Worm (Caenorhabditis elegans) whole organism, young adult: ENCODE data around the gene ZK792.1.
A peak's percentile ranks its signal among the peaks of the same experiment; 100 is the strongest.

Experiments used
- F10E7.11 ChIP-seq: sonication (generic microtip); optimal IDR thresholded peaks from 2 replicates; lab custom pipeline; 2017; ENCODE audit warnings: mild to moderate bottlenecking, missing genetic modification characterization, moderate library complexity, missing compliant biosample characterization
- F39B2.1 ChIP-seq: fragments of 200-800 bp; sonication (Bioruptor generic); IDR thresholded peaks from 2 replicates; pipeline ENCODE4 v1.3.6; 2022; ENCODE audit warnings: missing genetic modification reagents, missing genetic modification characterization, missing compliant biosample characterization
- F57A8.1 ChIP-seq: fragments of 200-800 bp; sonication (Bioruptor generic); optimal IDR thresholded peaks from 2 replicates; lab custom pipeline; 2018; ENCODE audit warnings: mild to moderate bottlenecking, missing genetic modification characterization, moderate library complexity, missing compliant biosample characterization
- T07F8.4 ChIP-seq: sonication (generic microtip); optimal IDR thresholded peaks from 2 replicates; lab custom pipeline; 2016; ENCODE audit warnings: mild to moderate bottlenecking, missing genetic modification characterization, moderate library complexity, missing compliant biosample characterization
- Y53G8AR.9 ChIP-seq: fragments of 200-800 bp; sonication (Bioruptor generic); conservative IDR thresholded peaks from 2 replicates; pipeline ENCODE4 v1.3.6; 2022; ENCODE audit warnings: missing genetic modification reagents, missing genetic modification characterization, missing compliant biosample characterization
- Y56A3A.18 ChIP-seq: fragments of 200-800 bp; sonication (Bioruptor generic); IDR thresholded peaks from 2 replicates; pipeline ENCODE4 v1.3.6; 2022; ENCODE audit warnings: missing genetic modification reagents, missing genetic modification characterization, missing compliant biosample characterization
- Y67H2A.10 ChIP-seq: fragments of 200-800 bp; sonication (Bioruptor generic); conservative IDR thresholded peaks from 2 replicates; pipeline ENCODE4 v1.3.6; 2022; ENCODE audit warnings: missing genetic modification reagents, missing genetic modification characterization, missing compliant biosample characterization
- Y79H2A.3 ChIP-seq: fragments of 200-800 bp; sonication (Bioruptor generic); conservative IDR thresholded peaks from 2 replicates; pipeline ENCODE4 v1.3.6; 2022; ENCODE audit warnings: missing genetic modification reagents, missing genetic modification characterization, missing compliant biosample characterization
- Y95B8A.8 ChIP-seq: fragments of 200-800 bp; sonication (Bioruptor generic); IDR thresholded peaks from 2 replicates; pipeline ENCODE4 v1.3.6; 2022; ENCODE audit warnings: missing genetic modification reagents, missing genetic modification characterization, missing compliant biosample characterization
- attf-6 ChIP-seq: fragments of 200-800 bp; sonication (Bioruptor generic); IDR thresholded peaks from 2 replicates; pipeline ENCODE4 v1.3.6; 2022; ENCODE audit warnings: missing genetic modification reagents, missing genetic modification characterization, missing compliant biosample characterization
- cebp-1 ChIP-seq, 2 experiments: fragments of 200-800 bp in 1 of 2; sonication (Bioruptor generic) in 1 of 2; sonication (generic microtip) in 1 of 2; IDR thresholded peaks in 1 of 2; optimal IDR thresholded peaks in 1 of 2; 2 replicates each; pipeline versions ENCODE4 v1.3.6 to Lab custom; 2017 to 2022; ENCODE audit warnings: missing compliant biosample characterization in 2 of 2, missing genetic modification characterization in 2 of 2, mild to moderate bottlenecking in 1 of 2, missing genetic modification reagents in 1 of 2, moderate library complexity in 1 of 2
- ceh-100 ChIP-seq: fragments of 200-800 bp; sonication (Bioruptor generic); IDR thresholded peaks from 2 replicates; pipeline ENCODE4 v1.3.6; 2022; ENCODE audit warnings: missing genetic modification reagents, missing genetic modification characterization, missing compliant biosample characterization
- ceh-27 ChIP-seq: fragments of 200-800 bp; sonication (Bioruptor generic); optimal IDR thresholded peaks from 2 replicates; lab custom pipeline; 2018; ENCODE audit warnings: mild to moderate bottlenecking, missing genetic modification characterization, moderate library complexity, missing compliant biosample characterization
- ceh-40 ChIP-seq: fragments of 200-800 bp; sonication (Bioruptor generic); IDR thresholded peaks from 2 replicates; pipeline ENCODE4 v1.3.6; 2022; ENCODE audit warnings: missing genetic modification characterization, missing compliant biosample characterization
- ceh-91 ChIP-seq: fragments of 200-800 bp; sonication (Bioruptor generic); IDR thresholded peaks from 2 replicates; pipeline ENCODE4 v1.3.6; 2022; ENCODE audit warnings: missing genetic modification reagents, missing genetic modification characterization, missing compliant biosample characterization
- efl-1 ChIP-seq: fragments of 150-350 bp; optimal IDR thresholded peaks from 2 replicates; lab custom pipeline; 2014; ENCODE audit warnings: missing biosample characterization, missing genetic modification reagents, missing genetic modification characterization
- egrh-3 ChIP-seq: fragments of 200-800 bp; sonication (Bioruptor generic); IDR thresholded peaks from 2 replicates; pipeline ENCODE4 v1.3.6; 2022; ENCODE audit warnings: missing genetic modification reagents, missing genetic modification characterization, missing compliant biosample characterization
- gei-17 ChIP-seq: fragments of 200-800 bp; sonication (Bioruptor generic); optimal IDR thresholded peaks from 2 replicates; lab custom pipeline; 2018; ENCODE audit warnings: mild to moderate bottlenecking, missing genetic modification characterization, missing compliant biosample characterization
- him-1 ChIP-seq: sonication (generic microtip); optimal IDR thresholded peaks from 2 replicates; lab custom pipeline; 2016; ENCODE audit warnings: missing genotype, missing genetic modification reagents, missing genetic modification characterization, missing compliant biosample characterization
- hmg-1.2 ChIP-seq: fragments of 200-800 bp; sonication (Bioruptor generic); IDR thresholded peaks from 2 replicates; pipeline ENCODE4 v1.3.6; 2022; ENCODE audit warnings: missing genetic modification reagents, missing genetic modification characterization, missing compliant biosample characterization
- hmg-20 ChIP-seq: fragments of 200-800 bp; sonication (Bioruptor generic); IDR thresholded peaks from 2 replicates; pipeline ENCODE4 v1.3.6; 2022; ENCODE audit warnings: missing genetic modification reagents, missing genetic modification characterization, missing compliant biosample characterization
- hsf-1 ChIP-seq: fragments of 200-800 bp; sonication (Bioruptor generic); IDR thresholded peaks from 2 replicates; pipeline ENCODE4 v1.3.6; 2022; ENCODE audit warnings: missing genetic modification reagents, missing genetic modification characterization, missing compliant biosample characterization
- lsy-27 ChIP-seq: sonication (generic microtip); optimal IDR thresholded peaks from 2 replicates; lab custom pipeline; 2017; ENCODE audit warnings: missing genetic modification characterization, mild to moderate bottlenecking, missing compliant biosample characterization, antibody characterized with exemption, missing genotype, borderline replicate concordance; ENCODE audit not compliant: insufficient read depth
- madf-3 ChIP-seq: fragments of 200-800 bp; sonication (Bioruptor generic); IDR thresholded peaks from 2 replicates; pipeline ENCODE4 v1.3.6; 2022; ENCODE audit warnings: missing genetic modification reagents, missing genetic modification characterization, missing compliant biosample characterization
- mcd-1 ChIP-seq: fragments of 200-800 bp; sonication (Bioruptor generic); IDR thresholded peaks from 2 replicates; pipeline ENCODE4 v1.3.6; 2022; ENCODE audit warnings: missing genetic modification reagents, missing genetic modification characterization, missing compliant biosample characterization
- mxl-1 ChIP-seq: sonication (generic microtip); optimal IDR thresholded peaks from 2 replicates; lab custom pipeline; 2016; ENCODE audit warnings: missing genetic modification characterization, missing compliant biosample characterization
- nfya-1 ChIP-seq: sonication (generic microtip); optimal IDR thresholded peaks from 2 replicates; lab custom pipeline; 2017; ENCODE audit warnings: antibody characterized with exemption, missing compliant biosample characterization, missing genetic modification characterization, borderline replicate concordance; ENCODE audit not compliant: insufficient read depth
- nfyb-1 ChIP-seq: fragments of 200-800 bp; sonication (Bioruptor generic); IDR thresholded peaks from 2 replicates; pipeline ENCODE4 v1.3.6; 2022; ENCODE audit warnings: missing genetic modification reagents, missing genetic modification characterization, missing compliant biosample characterization
- nhr-27 ChIP-seq: fragments of 200-800 bp; sonication (Bioruptor generic); optimal IDR thresholded peaks from 2 replicates; lab custom pipeline; 2018; ENCODE audit warnings: mild to moderate bottlenecking, missing genetic modification characterization, moderate library complexity, missing compliant biosample characterization
- nhr-80 ChIP-seq: sonication (generic microtip); optimal IDR thresholded peaks from 2 replicates; lab custom pipeline; 2016; ENCODE audit warnings: missing genetic modification characterization, missing compliant biosample characterization
- pbrm-1 ChIP-seq: fragments of 200-800 bp; sonication (Bioruptor generic); IDR thresholded peaks from 2 replicates; pipeline ENCODE4 v1.3.6; 2022; ENCODE audit warnings: missing genetic modification reagents, missing genetic modification characterization, missing compliant biosample characterization
- snpc-1.1 ChIP-seq: sonication (generic microtip); optimal IDR thresholded peaks from 2 replicates; lab custom pipeline; 2017; ENCODE audit warnings: missing genetic modification characterization, mild to moderate bottlenecking, missing compliant biosample characterization, antibody characterized with exemption, moderate library complexity, missing genotype, missing genetic modification reagents; ENCODE audit not compliant: insufficient read depth
- snpc-1.3 ChIP-seq: sonication (generic microtip); optimal IDR thresholded peaks from 2 replicates; lab custom pipeline; 2017; ENCODE audit warnings: missing genetic modification characterization, mild to moderate bottlenecking, missing compliant biosample characterization, antibody characterized with exemption, moderate library complexity, missing genotype, missing genetic modification reagents; ENCODE audit not compliant: insufficient read depth
- snpc-4 ChIP-seq, 5 experiments: fragments of 150-350 bp in 1 of 5; sonication (generic microtip) in 4 of 5; optimal IDR thresholded peaks; 2 replicates each; lab custom pipeline; 2014 to 2018; ENCODE audit warnings: missing genetic modification characterization in 5 of 5, missing biosample characterization in 3 of 5, antibody characterized with exemption in 2 of 5, mild to moderate bottlenecking in 2 of 5, missing compliant biosample characterization in 2 of 5, missing genotype in 2 of 5, moderate library complexity in 2 of 5, missing genetic modification reagents in 1 of 5
- tbp1 ChIP-seq: fragments of 200-800 bp; sonication (Bioruptor generic); optimal IDR thresholded peaks from 2 replicates; lab custom pipeline; 2018; ENCODE audit warnings: mild to moderate bottlenecking, missing genetic modification characterization, missing compliant biosample characterization
- unc-130 ChIP-seq: sonication (generic microtip); optimal IDR thresholded peaks from 2 replicates; lab custom pipeline; 2016; ENCODE audit warnings: missing genetic modification reagents, missing genetic modification characterization, missing compliant biosample characterization
- xnd-1 ChIP-seq: sonication (generic microtip); optimal IDR thresholded peaks from 2 replicates; lab custom pipeline; 2016; ENCODE audit warnings: missing genotype, missing genetic modification reagents, missing genetic modification characterization, missing compliant biosample characterization
- zim-3 ChIP-seq: sonication (generic microtip); optimal IDR thresholded peaks from 2 replicates; lab custom pipeline; 2017; ENCODE audit warnings: mild to moderate bottlenecking, missing genetic modification characterization, moderate library complexity, missing compliant biosample characterization
- ztf-6 ChIP-seq: fragments of 200-800 bp; sonication (Bioruptor generic); IDR thresholded peaks from 2 replicates; pipeline ENCODE4 v1.3.6; 2022; ENCODE audit warnings: missing genetic modification reagents, missing genetic modification characterization, missing compliant biosample characterization

Gene ZK792.1

ce11 chrIV:11681905-11682304, 22.3 kb downstream of the ZK792.1 start, which contains the start of gene ZK792.4:
ZK792.4 (minus strand) TSS chrIV:11682005.
- TF ChIP-seq snpc-1.1 (tag; lab: Kevin White, UChicago), result no peak
- TF ChIP-seq hmg-20 (GFP tag; lab: Robert Waterston, UW), result no peak
- TF ChIP-seq F10E7.11 (tag; lab: Kevin White, UChicago), result no peak
- TF ChIP-seq Y67H2A.10 (GFP tag; lab: Robert Waterston, UW), result no peak
- no peak for TF ChIP-seq ceh-27
- no peak for TF ChIP-seq Y79H2A.3
- TF ChIP-seq gei-17 (GFP tag; lab: Kevin White, UChicago), result no peak
- no peak for TF ChIP-seq egrh-3
- TF ChIP-seq mcd-1 (GFP tag; lab: Robert Waterston, UW), result no peak
- TF ChIP-seq madf-3, result no peak
- no peak for TF ChIP-seq Y53G8AR.9 (GFP tag; lab: Robert Waterston, UW)
- no peak for TF ChIP-seq xnd-1 (tag; lab: Kevin White, UChicago)
- no peak for TF ChIP-seq tbp1 (GFP tag; lab: Kevin White, UChicago)

ce11 chrIV:11688018-11688417, 28.4 kb downstream of the ZK792.1 start, which contains the start of gene ZK792.5:
ZK792.5 (minus strand) TSS chrIV:11688118.
- TF ChIP-seq attf-6 (GFP tag; lab: Robert Waterston, UW) (0 out of 2 replicates have a peak, but pooled peaks have one; percentile 1), efl-1 (GFP tag; lab: Kevin White, UChicago) (no peak)

- TF ChIP-seq mxl-1 (no peak), Y56A3A.18 (GFP tag; lab: Robert Waterston, UW) (no peak), F57A8.1 (GFP tag; lab: Kevin White, UChicago) (no peak), lsy-27 (tag; lab: Kevin White, UChicago) (no peak), nfya-1 (tag; lab: Kevin White, UChicago) (no peak), hmg-1.2 (GFP tag; lab: Robert Waterston, UW) (no peak)
Measured at ce11 chrIV:11690988-11691387, 31.3 kb downstream of the ZK792.1 start, which contains the start of gene let-60. let-60 (minus strand) TSS chrIV:11691088.

- TF ChIP-seq cebp-1 (GFP tag; IDR thresholded peaks at IDR 0.05; lab: Robert Waterston, UW) (no peak), cebp-1 (tag; optimal IDR thresholded peaks at IDR 0.05; lab: Kevin White, UChicago) (peak; percentile 22), snpc-4 (GFP tag; optimal IDR thresholded peaks at IDR 0.05; lab: Kevin White, UChicago) (no peak), snpc-4 (tag; optimal IDR thresholded peaks at IDR 0.05; lab: Kevin White, UChicago) (peak in 1 of 4 experiments; percentile 25), nhr-80 (peak; percentile 12), T07F8.4 (tag; lab: Kevin White, UChicago) (no peak), ceh-91 (GFP tag; lab: Robert Waterston, UW) (no peak), F39B2.1 (GFP tag; lab: Robert Waterston, UW) (no peak), nhr-27 (tag; lab: Kevin White, UChicago) (no peak)
Measured at ce11 chrIV:11691524-11691923, 31.9 kb downstream of the ZK792.1 start.

ce11 chrIV:11692071-11692673, 32.5 kb downstream of the ZK792.1 start:
- TF ChIP-seq ceh-40 (GFP tag; lab: Robert Waterston, UW), result no peak
- TF ChIP-seq zim-3 (tag; lab: Kevin White, UChicago), result no peak
- peak; percentile 42; the same call in 1 of the 2 replicates for TF ChIP-seq pbrm-1 (GFP tag; lab: Robert Waterston, UW)
- no peak for TF ChIP-seq him-1 (tag; lab: Kevin White, UChicago)
- peak; percentile 49; the same call in 1 of the 2 replicates for TF ChIP-seq nfyb-1
- no peak for TF ChIP-seq F10E7.11 (tag; lab: Kevin White, UChicago)
- TF ChIP-seq F39B2.1 (GFP tag; lab: Robert Waterston, UW), result no peak
- no peak for TF ChIP-seq ceh-100
- no peak for TF ChIP-seq snpc-1.1 (tag; lab: Kevin White, UChicago)
- TF ChIP-seq ztf-6, result no peak
- TF ChIP-seq unc-130 (GFP tag; lab: Kevin White, UChicago), result no peak
- no peak for TF ChIP-seq hsf-1 (GFP tag; lab: Robert Waterston, UW)
- no peak for TF ChIP-seq mxl-1
- no peak for TF ChIP-seq snpc-1.3
- peak; percentile 32 for TF ChIP-seq ceh-27
- TF ChIP-seq Y95B8A.8 (GFP tag; lab: Robert Waterston, UW), result no peak
